Fruit fly (Drosophila melanogaster): ENCODE data around the gene Ddx56.

dm6 chrX:21349800-21350309 lies 37.9 kb downstream of the Ddx56 start, which contains the start of the genes peng and sol:
- TF ChIP-seq CG10543 (GFP tag; optimal IDR thresholded peaks at IDR 0.05) (peak; percentile 38), yki (optimal IDR thresholded peaks at IDR 0.05) (no peak), br (optimal IDR thresholded peaks at IDR 0.05) (no peak), CG3838 (GFP tag; optimal IDR thresholded peaks at IDR 0.05) (peak; percentile 2), CG8765 (GFP tag; IDR thresholded peaks at IDR 0.05) (no peak; the same call in 1 of the 2 replicates), pho (GFP tag; optimal IDR thresholded peaks at IDR 0.05) (peak; percentile 77), CG11085 (GFP tag; IDR thresholded peaks at IDR 0.05) (no peak), Spps (tag; optimal IDR thresholded peaks at IDR 0.05) (no peak), fd102C (GFP tag; optimal IDR thresholded peaks at IDR 0.05) (no peak), CG7963 (GFP tag; IDR thresholded peaks at IDR 0.05; ENCODE audit: partially characterized antibody) (no peak), cg (GFP tag; optimal IDR thresholded peaks at IDR 0.05) (no peak), CG17829 (tag; optimal IDR thresholded peaks at IDR 0.05) (peak; percentile 54), Fer3 (tag; optimal IDR thresholded peaks at IDR 0.05) (peak; percentile 66)
